Fruit fly (Drosophila melanogaster) whole organism, larva: ENCODE data around the gene Tep3.

Source experiments
- noc ChIP-seq: fragments of 200-800 bp; sonication (Bioruptor generic); optimal IDR thresholded peaks from 3 replicates; lab custom pipeline; 2019; ENCODE audit warnings: missing biosample characterization, mild to moderate bottlenecking, missing genetic modification characterization, moderate library complexity

Tep3 gene

dm6 chr2L:7756835-7757234, 54.2 kb downstream of the Tep3 start:
- TF ChIP-seq noc (tag; lab: Kevin White, UChicago) = no peak
